Fruit fly (Drosophila melanogaster) whole organism, wandering third instar larva: ENCODE measurements around the gene CG4465.

Experiments used
- CG32264 ChIP-seq: fragments of 200-800 bp; sonication (Bioruptor generic); optimal IDR thresholded peaks from 2 replicates; lab custom pipeline; 2016; ENCODE audit warnings: missing biosample characterization, missing genetic modification characterization
- CrebA ChIP-seq: fragments of 200-800 bp; sonication (Bioruptor generic); optimal IDR thresholded peaks from 2 replicates; lab custom pipeline; 2016; ENCODE audit warnings: missing biosample characterization, mild to moderate bottlenecking, missing genetic modification characterization, borderline replicate concordance
- Dif ChIP-seq: fragments of 200-275, 200-300 bp; sonication (Bioruptor generic); optimal IDR thresholded peaks from 2 replicates; lab custom pipeline; 2018; ENCODE audit warnings: missing biosample characterization, missing genetic modification characterization; ENCODE audit not compliant: partially characterized antibody
- N ChIP-seq: fragments of >200 bp; optimal IDR thresholded peaks from 2 replicates; lab custom pipeline; 2018; ENCODE audit warnings: missing biosample characterization, missing external identifiers, missing genetic modification characterization
- Sp1 ChIP-seq: fragments of 200-800 bp; sonication (Bioruptor generic); optimal IDR thresholded peaks from 3 replicates; lab custom pipeline; 2019; ENCODE audit warnings: missing biosample characterization, mild to moderate bottlenecking, missing genetic modification characterization, moderate library complexity
- brk ChIP-seq: fragments of 200-800 bp; sonication (Bioruptor generic); optimal IDR thresholded peaks from 2 replicates; lab custom pipeline; 2016; ENCODE audit warnings: missing biosample characterization, mild to moderate bottlenecking, missing genetic modification characterization
- dsf ChIP-seq: sonication (Bioruptor generic); optimal IDR thresholded peaks from 2 replicates; lab custom pipeline; 2016; ENCODE audit warnings: missing biosample characterization, missing genetic modification characterization, borderline replicate concordance
- foxo ChIP-seq, 2 experiments: fragments of 200-800 bp; sonication (Bioruptor generic); optimal IDR thresholded peaks; 2 replicates in 1 of 2; 3 replicates in 1 of 2; lab custom pipeline; 2016 to 2017; ENCODE audit warnings: missing biosample characterization in 2 of 2, missing genetic modification characterization in 2 of 2
- jim ChIP-seq: fragments of 175-275, 200-325 bp; sonication (Bioruptor generic); optimal IDR thresholded peaks from 2 replicates; lab custom pipeline; 2016; ENCODE audit warnings: missing biosample characterization, mild to moderate bottlenecking, missing genetic modification characterization
- usp ChIP-seq: fragments of >200 bp; optimal IDR thresholded peaks from 2 replicates; lab custom pipeline; 2017; ENCODE audit warnings: missing biosample characterization, missing genetic modification characterization

DNA sequence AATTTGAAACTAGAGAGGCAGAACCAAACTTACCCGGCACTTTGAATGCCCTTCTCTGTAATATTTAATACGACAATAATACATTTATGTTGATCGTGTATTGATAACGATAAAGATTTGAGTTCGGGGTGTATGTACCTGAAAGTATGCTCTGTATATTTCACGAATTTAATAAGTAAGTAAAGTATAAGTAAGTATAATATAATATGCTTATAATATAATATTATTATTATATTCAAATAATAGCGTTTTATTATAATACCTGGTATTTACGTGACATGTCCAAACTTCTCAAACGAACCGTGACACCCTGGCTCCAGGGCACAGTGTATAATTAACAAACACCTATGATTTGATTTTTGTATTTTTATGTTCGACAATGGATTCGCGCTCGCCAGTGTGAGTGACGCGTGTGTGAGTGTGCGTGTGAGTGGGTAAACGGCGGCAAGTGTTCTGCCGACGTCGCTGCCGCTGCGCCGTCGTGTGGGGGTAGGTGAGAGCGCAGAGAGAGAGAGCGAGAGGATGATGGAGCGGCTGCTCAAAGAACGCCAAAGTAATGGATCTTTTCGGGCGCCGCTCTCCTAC, 27.9 kb downstream of the CG4465 start:
- no peak for TF ChIP-seq foxo (GFP tag; optimal IDR thresholded peaks at IDR 0.05; lab: Kevin White, UChicago)
- no peak for TF ChIP-seq N (GFP tag; lab: Kevin White, UChicago)
- no peak for TF ChIP-seq CrebA
- TF ChIP-seq dsf (GFP tag; lab: Kevin White, UChicago) = no peak
- no peak for TF ChIP-seq jim (GFP tag; lab: Kevin White, UChicago)
- no peak for TF ChIP-seq Sp1
- TF ChIP-seq Dif (GFP tag; lab: Kevin White, UChicago) = peak; percentile 78
- no peak for TF ChIP-seq CG32264
- TF ChIP-seq usp (GFP tag; lab: Kevin White, UChicago) = no peak
- no peak for TF ChIP-seq brk (GFP tag; lab: Kevin White, UChicago)
